Fruit fly (Drosophila melanogaster) whole organism, wandering third instar larva: ENCODE results near the gene CG5506.

ENCODE experiments used
- CG32264 ChIP-seq: fragments of 200-800 bp; sonication (Bioruptor generic); optimal IDR thresholded peaks from 2 replicates; lab custom pipeline; 2016; ENCODE audit warnings: missing biosample characterization, missing genetic modification characterization
- CG9705 ChIP-seq: fragments of 200-800 bp; sonication (Bioruptor generic); optimal IDR thresholded peaks from 2 replicates; lab custom pipeline; 2018; ENCODE audit warnings: missing biosample characterization, mild to moderate bottlenecking, missing genetic modification characterization
- CrebA ChIP-seq: fragments of 200-800 bp; sonication (Bioruptor generic); optimal IDR thresholded peaks from 2 replicates; lab custom pipeline; 2016; ENCODE audit warnings: missing biosample characterization, mild to moderate bottlenecking, missing genetic modification characterization, borderline replicate concordance
- Dfd ChIP-seq: fragments of >200 bp; optimal IDR thresholded peaks from 2 replicates; lab custom pipeline; 2017; ENCODE audit warnings: missing biosample characterization, missing genetic modification characterization
- Dif ChIP-seq: fragments of 200-275, 200-300 bp; sonication (Bioruptor generic); optimal IDR thresholded peaks from 2 replicates; lab custom pipeline; 2018; ENCODE audit warnings: missing biosample characterization, missing genetic modification characterization; ENCODE audit not compliant: partially characterized antibody
- GATAd ChIP-seq: sonication (Bioruptor generic); optimal IDR thresholded peaks from 2 replicates; lab custom pipeline; 2016; ENCODE audit warnings: missing biosample characterization, missing genetic modification characterization
- HLH106 ChIP-seq: fragments of 200-800 bp; optimal IDR thresholded peaks from 3 replicates; lab custom pipeline; 2019; ENCODE audit warnings: missing biosample characterization, mild to moderate bottlenecking, missing genetic modification characterization, moderate library complexity
- Hnf4 ChIP-seq: fragments of 200-800 bp; sonication (Bioruptor generic); optimal IDR thresholded peaks from 2 replicates; lab custom pipeline; 2016; ENCODE audit warnings: missing biosample characterization, mild to moderate bottlenecking, missing genetic modification characterization
- Hr78 ChIP-seq: fragments of >200 bp; optimal IDR thresholded peaks from 2 replicates; lab custom pipeline; 2017; ENCODE audit warnings: missing biosample characterization, missing genetic modification characterization
- Hr83 ChIP-seq: fragments of 200-300 bp; sonication (Bioruptor generic); optimal IDR thresholded peaks from 2 replicates; lab custom pipeline; 2016; ENCODE audit warnings: missing biosample characterization, mild to moderate bottlenecking, missing genetic modification characterization, moderate library complexity; ENCODE audit not compliant: poor library complexity, severe bottlenecking
- Jra ChIP-seq: sonication (Bioruptor generic); optimal IDR thresholded peaks from 2 replicates; lab custom pipeline; 2016; ENCODE audit warnings: missing biosample characterization, missing genetic modification characterization
- Mio ChIP-seq: sonication (Bioruptor generic); optimal IDR thresholded peaks from 2 replicates; lab custom pipeline; 2016; ENCODE audit warnings: missing biosample characterization, missing genetic modification characterization
- Myc ChIP-seq: fragments of >200 bp; optimal IDR thresholded peaks from 2 replicates; lab custom pipeline; 2017
- N ChIP-seq: fragments of >200 bp; optimal IDR thresholded peaks from 2 replicates; lab custom pipeline; 2018; ENCODE audit warnings: missing biosample characterization, missing external identifiers, missing genetic modification characterization
- OdsH ChIP-seq: fragments of 200-800 bp; sonication (Bioruptor generic); optimal IDR thresholded peaks from 2 replicates; lab custom pipeline; 2016; ENCODE audit warnings: missing biosample characterization, mild to moderate bottlenecking, missing genetic modification characterization
- Rel ChIP-seq, 2 experiments: fragments of 200-800 bp; sonication (Bioruptor generic) in 1 of 2; optimal IDR thresholded peaks; 2 replicates in 1 of 2; 3 replicates in 1 of 2; lab custom pipeline; 2016 to 2019; ENCODE audit warnings: mild to moderate bottlenecking in 2 of 2, missing biosample characterization in 2 of 2, missing genetic modification characterization in 2 of 2, moderate library complexity in 1 of 2
- Vsx2 ChIP-seq: fragments of 200-300, 225-300 bp; sonication (Bioruptor generic); optimal IDR thresholded peaks from 2 replicates; lab custom pipeline; 2018; ENCODE audit warnings: missing biosample characterization, missing genetic modification characterization; ENCODE audit not compliant: partially characterized antibody
- brk ChIP-seq: fragments of 200-800 bp; sonication (Bioruptor generic); optimal IDR thresholded peaks from 2 replicates; lab custom pipeline; 2016; ENCODE audit warnings: missing biosample characterization, mild to moderate bottlenecking, missing genetic modification characterization
- dl ChIP-seq, 2 experiments: fragments of 175-275, 200-275 bp in 1 of 2; fragments of 200-275 bp in 1 of 2; sonication (Bioruptor generic); optimal IDR thresholded peaks; lab custom pipeline; 2018; ENCODE audit warnings: mild to moderate bottlenecking in 2 of 2, missing biosample characterization in 2 of 2, missing genetic modification characterization in 2 of 2, moderate library complexity in 2 of 2; ENCODE audit not compliant: partially characterized antibody in 2 of 2, insufficient read depth in 1 of 2
- dsf ChIP-seq: sonication (Bioruptor generic); optimal IDR thresholded peaks from 2 replicates; lab custom pipeline; 2016; ENCODE audit warnings: missing biosample characterization, missing genetic modification characterization, borderline replicate concordance
- ey ChIP-seq: fragments of 200-800 bp; sonication (Bioruptor generic); optimal IDR thresholded peaks from 2 replicates; lab custom pipeline; 2016; ENCODE audit warnings: missing biosample characterization, missing genetic modification characterization
- foxo ChIP-seq, 2 experiments: fragments of 200-800 bp; sonication (Bioruptor generic); optimal IDR thresholded peaks; 2 replicates in 1 of 2; 3 replicates in 1 of 2; lab custom pipeline; 2016 to 2017; ENCODE audit warnings: missing biosample characterization in 2 of 2, missing genetic modification characterization in 2 of 2
- fru ChIP-seq: fragments of 200-800 bp; sonication (Bioruptor generic); optimal IDR thresholded peaks from 3 replicates; lab custom pipeline; 2016; ENCODE audit warnings: missing biosample characterization, mild to moderate bottlenecking, missing genetic modification characterization
- h ChIP-seq: fragments of 200-800 bp; sonication (Bioruptor generic); optimal IDR thresholded peaks from 3 replicates; lab custom pipeline; 2016; ENCODE audit warnings: missing biosample characterization, mild to moderate bottlenecking, missing genetic modification characterization
- jim ChIP-seq: fragments of 175-275, 200-325 bp; sonication (Bioruptor generic); optimal IDR thresholded peaks from 2 replicates; lab custom pipeline; 2016; ENCODE audit warnings: missing biosample characterization, mild to moderate bottlenecking, missing genetic modification characterization
- lola ChIP-seq: fragments of >200 bp; optimal IDR thresholded peaks from 2 replicates; lab custom pipeline; 2017; ENCODE audit warnings: missing biosample characterization, missing genetic modification characterization
- pan ChIP-seq: fragments of >200 bp; optimal IDR thresholded peaks from 2 replicates; lab custom pipeline; 2017
- psq ChIP-seq: fragments of 200-800 bp; sonication (Bioruptor generic); optimal IDR thresholded peaks from 3 replicates; lab custom pipeline; 2017; ENCODE audit warnings: missing biosample characterization, mild to moderate bottlenecking, missing genetic modification characterization, moderate library complexity
- sv ChIP-seq: fragments of 200-800 bp; sonication (Bioruptor generic); optimal IDR thresholded peaks from 3 replicates; lab custom pipeline; 2016; ENCODE audit warnings: missing biosample characterization, missing genetic modification characterization
- tai ChIP-seq: sonication (Bioruptor generic); optimal IDR thresholded peaks from 2 replicates; lab custom pipeline; 2016; ENCODE audit warnings: missing biosample characterization, missing genetic modification characterization
- woc ChIP-seq: sonication (Bioruptor generic); optimal IDR thresholded peaks from 2 replicates; lab custom pipeline; 2016; ENCODE audit warnings: missing biosample characterization, mild to moderate bottlenecking, missing genetic modification characterization

The CG5506 gene

dm6 chr3L:17905761-17906160, 21.6 kb upstream of the CG5506 start:
- TF ChIP-seq dsf (GFP tag; lab: Kevin White, UChicago), result no peak
- no peak for TF ChIP-seq psq (GFP tag; lab: Kevin White, UChicago)
- TF ChIP-seq dl (GFP tag; optimal IDR thresholded peaks at IDR 0.05; lab: Kevin White, UChicago; ENCODE audit: insufficient read depth in 1 of 2, partially characterized antibody in 2 of 2), result no peak

- TF ChIP-seq dl (GFP tag; optimal IDR thresholded peaks at IDR 0.05; lab: Kevin White, UChicago; ENCODE audit: insufficient read depth in 1 of 2, partially characterized antibody in 2 of 2) (no peak), foxo (GFP tag; optimal IDR thresholded peaks at IDR 0.05; lab: Kevin White, UChicago) (peak in 1 of 2 experiments; percentile 0)
- TF ChIP-seq, all 38 proteins: peak for 1
Observed at dm6 chr3L:17904593-17904992, 20.4 kb upstream of the CG5506 start.

dm6 chr3L:17903813-17904416, 19.7 kb upstream of the CG5506 start:
- TF ChIP-seq Hnf4 (no peak), woc (GFP tag; lab: Kevin White, UChicago) (no peak), h (no peak), CrebA (no peak), N (GFP tag; lab: Kevin White, UChicago) (no peak), Rel (GFP tag; optimal IDR thresholded peaks at IDR 0.05; lab: Kevin White, UChicago) (no peak), Rel (tag; optimal IDR thresholded peaks at IDR 0.05; lab: Kevin White, UChicago) (peak; percentile 75)

- TF ChIP-seq fru (GFP tag; lab: Kevin White, UChicago) (no peak), sv (GFP tag; lab: Kevin White, UChicago) (no peak), lola (GFP tag; lab: Kevin White, UChicago) (no peak), HLH106 (tag; lab: Kevin White, UChicago) (no peak)
Observed at dm6 chr3L:17902621-17903020, 18.4 kb upstream of the CG5506 start.

dm6 chr3L:17902186-17902585, 18.0 kb upstream of the CG5506 start:
- TF ChIP-seq Hr83 (GFP tag; lab: Kevin White, UChicago) (no peak), fru (GFP tag; lab: Kevin White, UChicago) (peak; percentile 3), CG32264 (no peak), Hr78 (no peak), Dfd (GFP tag; lab: Kevin White, UChicago) (no peak), h (peak; percentile 37)

dm6 chr3L:17898606-17899005, 14.4 kb upstream of the CG5506 start:
- TF ChIP-seq brk (GFP tag; lab: Kevin White, UChicago) (peak; percentile 19), Vsx2 (GFP tag; lab: Kevin White, UChicago) (peak; percentile 6), pan (lab: Kevin White, UChicago) (no peak), Hr83 (GFP tag; lab: Kevin White, UChicago) (peak; percentile 8), N (GFP tag; lab: Kevin White, UChicago) (peak; percentile 61), Rel (GFP tag; optimal IDR thresholded peaks at IDR 0.05; lab: Kevin White, UChicago) (no peak), Rel (tag; optimal IDR thresholded peaks at IDR 0.05; lab: Kevin White, UChicago) (no peak), Myc (peak; percentile 72), jim (GFP tag; lab: Kevin White, UChicago) (no peak), CG9705 (no peak)

dm6 chr3L:17895815-17896275, 11.7 kb upstream of the CG5506 start, which contains the start of gene Tsp74F:
Gene Tsp74F (minus strand): TSS chr3L:17895862.
- no peak for TF ChIP-seq OdsH (GFP tag; lab: Kevin White, UChicago)
- TF ChIP-seq Dif, result peak; percentile 30
- TF ChIP-seq Myc, result no peak
- TF ChIP-seq jim (GFP tag; lab: Kevin White, UChicago), result no peak
- TF ChIP-seq Rel (GFP tag; optimal IDR thresholded peaks at IDR 0.05; lab: Kevin White, UChicago), result no peak
- no peak for TF ChIP-seq Rel (tag; optimal IDR thresholded peaks at IDR 0.05; lab: Kevin White, UChicago)
- TF ChIP-seq CG32264, result no peak
- TF ChIP-seq GATAd (GFP tag; lab: Kevin White, UChicago), result no peak
- TF ChIP-seq ey, result no peak
- no peak for TF ChIP-seq Jra (GFP tag; lab: Kevin White, UChicago)
- no peak for TF ChIP-seq brk (GFP tag; lab: Kevin White, UChicago)
- no peak for TF ChIP-seq Hr78
- TF ChIP-seq Vsx2 (GFP tag; lab: Kevin White, UChicago), result peak; percentile 59
- TF ChIP-seq woc (GFP tag; lab: Kevin White, UChicago), result no peak
- no peak for TF ChIP-seq Hnf4
- no peak for TF ChIP-seq h
- TF ChIP-seq sv (GFP tag; lab: Kevin White, UChicago), result no peak
- peak in 1 of 2 experiments; percentile 10 for TF ChIP-seq dl (GFP tag; optimal IDR thresholded peaks at IDR 0.05; lab: Kevin White, UChicago; ENCODE audit: insufficient read depth in 1 of 2, partially characterized antibody in 2 of 2)
- TF ChIP-seq dsf (GFP tag; lab: Kevin White, UChicago), result no peak
- TF ChIP-seq tai (GFP tag; lab: Kevin White, UChicago), result no peak
- TF ChIP-seq fru (GFP tag; lab: Kevin White, UChicago), result no peak
- TF ChIP-seq pan (lab: Kevin White, UChicago), result no peak
- TF ChIP-seq CG9705, result no peak
- TF ChIP-seq psq (GFP tag; lab: Kevin White, UChicago), result peak; percentile 56
- no peak for TF ChIP-seq Mio (GFP tag; lab: Kevin White, UChicago)
